Worm (Caenorhabditis elegans): ENCODE data around the gene npax-1.
"Not testable (repeated sequence)": the region's sequence is repeated elsewhere in the genome, so short reads cannot be mapped to it uniquely, and the experiment has no call there.

Gene npax-1

ce11 chrII:7331224-7331623 lies at the start of gene npax-1:
Gene npax-1 (minus strand): TSS chrII:7331324.
- TF ChIP-seq cog-1 (tag; optimal IDR thresholded peaks at IDR 0.05): no peak
- TF ChIP-seq flt-1 (GFP tag; IDR thresholded peaks at IDR 0.05): no peak
- TF ChIP-seq ztf-29 (GFP tag; IDR thresholded peaks at IDR 0.05): no peak
- no peak for TF ChIP-seq tab-1 (GFP tag; IDR thresholded peaks at IDR 0.05)
- TF ChIP-seq ztf-23 (GFP tag; IDR thresholded peaks at IDR 0.05): no peak
- no peak for TF ChIP-seq klf-2 (GFP tag; conservative IDR thresholded peaks at IDR 0.05)
- TF ChIP-seq med-1 (GFP tag; optimal IDR thresholded peaks at IDR 0.05; ENCODE audit: insufficient read depth): no peak
- TF ChIP-seq T22C8.4 (GFP tag; IDR thresholded peaks at IDR 0.05): no peak
- no peak for TF ChIP-seq ref-1 (GFP tag; conservative IDR thresholded peaks at IDR 0.05)

- TF ChIP-seq ztf-29 (GFP tag; IDR thresholded peaks at IDR 0.05) (no peak), ref-1 (GFP tag; conservative IDR thresholded peaks at IDR 0.05) (no peak), cog-1 (tag; optimal IDR thresholded peaks at IDR 0.05) (no peak), med-1 (GFP tag; optimal IDR thresholded peaks at IDR 0.05; ENCODE audit: insufficient read depth) (no peak), flt-1 (GFP tag; IDR thresholded peaks at IDR 0.05) (no peak), T22C8.4 (GFP tag; IDR thresholded peaks at IDR 0.05) (no peak)
These were observed 47.9 kb upstream of the npax-1 start, which contains the start of gene C07D10.6 for ce11 chrII:7379021-7379420. Gene C07D10.6 (plus strand): TSS chrII:7379321.

- TF ChIP-seq T22C8.4 (GFP tag; IDR thresholded peaks at IDR 0.05) (no peak), ref-1 (GFP tag; conservative IDR thresholded peaks at IDR 0.05) (no peak), ztf-23 (GFP tag; IDR thresholded peaks at IDR 0.05) (no peak)
These were observed 43.9 kb upstream of the npax-1 start, which contains the start of gene F43E2.1 for ce11 chrII:7374980-7375379. Gene F43E2.1 (plus strand): TSS chrII:7375280.

- TF ChIP-seq flt-1 (GFP tag; IDR thresholded peaks at IDR 0.05): no peak
- TF ChIP-seq med-1 (GFP tag; optimal IDR thresholded peaks at IDR 0.05; ENCODE audit: insufficient read depth): peak; percentile 11
These were observed 43.0 kb upstream of the npax-1 start, which contains the start of the genes mtch-1 and rpb-4 for ce11 chrII:7374143-7374542. Gene mtch-1 (minus strand): TSS chrII:7374166. Gene rpb-4 (plus strand): TSS chrII:7374495.

ce11 chrII:7370195-7370594 lies 39.1 kb upstream of the npax-1 start, which contains the start of gene F43E2.11:
Gene F43E2.11 (minus strand): TSS chrII:7370295.
- not testable (repeated sequence) for TF ChIP-seq cog-1 (tag; optimal IDR thresholded peaks at IDR 0.05); tab-1 (GFP tag; IDR thresholded peaks at IDR 0.05); med-1 (GFP tag; optimal IDR thresholded peaks at IDR 0.05; ENCODE audit: insufficient read depth)

- TF ChIP-seq flt-1 (GFP tag; IDR thresholded peaks at IDR 0.05) (no peak), ref-1 (GFP tag; conservative IDR thresholded peaks at IDR 0.05) (no peak), ztf-29 (GFP tag; IDR thresholded peaks at IDR 0.05) (no peak), tab-1 (GFP tag; IDR thresholded peaks at IDR 0.05) (no peak), klf-2 (GFP tag; conservative IDR thresholded peaks at IDR 0.05) (no peak), cog-1 (tag; optimal IDR thresholded peaks at IDR 0.05) (no peak), ztf-23 (GFP tag; IDR thresholded peaks at IDR 0.05) (no peak)
These were observed 37.6 kb upstream of the npax-1 start, which contains the start of gene F43E2.6 for ce11 chrII:7368761-7369160. Gene F43E2.6 (minus strand): TSS chrII:7368861.

ce11 chrII:7363990-7364455 lies 32.9 kb upstream of the npax-1 start, which contains the start of gene msra-1:
Gene msra-1 (minus strand): TSS chrII:7364040.
- TF ChIP-seq flt-1 (GFP tag; IDR thresholded peaks at IDR 0.05): no peak
- no peak for TF ChIP-seq klf-2 (GFP tag; conservative IDR thresholded peaks at IDR 0.05)
- no peak for TF ChIP-seq T22C8.4 (GFP tag; IDR thresholded peaks at IDR 0.05)
- no peak for TF ChIP-seq ztf-23 (GFP tag; IDR thresholded peaks at IDR 0.05)
- no peak for TF ChIP-seq tab-1 (GFP tag; IDR thresholded peaks at IDR 0.05)
- peak; percentile 66 for TF ChIP-seq cog-1 (tag; optimal IDR thresholded peaks at IDR 0.05)
- TF ChIP-seq med-1 (GFP tag; optimal IDR thresholded peaks at IDR 0.05; ENCODE audit: insufficient read depth): no peak

- TF ChIP-seq ztf-29 (GFP tag; IDR thresholded peaks at IDR 0.05): no peak
- TF ChIP-seq flt-1 (GFP tag; IDR thresholded peaks at IDR 0.05): no peak
- no peak for TF ChIP-seq ztf-23 (GFP tag; IDR thresholded peaks at IDR 0.05)
- no peak for TF ChIP-seq cog-1 (tag; optimal IDR thresholded peaks at IDR 0.05)
- TF ChIP-seq med-1 (GFP tag; optimal IDR thresholded peaks at IDR 0.05; ENCODE audit: insufficient read depth): no peak
- no peak for TF ChIP-seq tab-1 (GFP tag; IDR thresholded peaks at IDR 0.05)
- TF ChIP-seq T22C8.4 (GFP tag; IDR thresholded peaks at IDR 0.05): no peak
- no peak for TF ChIP-seq klf-2 (GFP tag; conservative IDR thresholded peaks at IDR 0.05)
- TF ChIP-seq ref-1 (GFP tag; conservative IDR thresholded peaks at IDR 0.05): no peak
These were observed 27.4 kb upstream of the npax-1 start, which contains the start of gene insc-1 for ce11 chrII:7358489-7358943. Gene insc-1 (plus strand): TSS chrII:7358893.

- TF ChIP-seq T22C8.4 (GFP tag; IDR thresholded peaks at IDR 0.05) (no peak), klf-2 (GFP tag; conservative IDR thresholded peaks at IDR 0.05) (no peak), ztf-23 (GFP tag; IDR thresholded peaks at IDR 0.05) (no peak), cog-1 (tag; optimal IDR thresholded peaks at IDR 0.05) (no peak), ztf-29 (GFP tag; IDR thresholded peaks at IDR 0.05) (no peak), med-1 (GFP tag; optimal IDR thresholded peaks at IDR 0.05; ENCODE audit: insufficient read depth) (no peak), ref-1 (GFP tag; conservative IDR thresholded peaks at IDR 0.05) (no peak), flt-1 (GFP tag; IDR thresholded peaks at IDR 0.05) (no peak), tab-1 (GFP tag; IDR thresholded peaks at IDR 0.05) (no peak)
These were observed 26.1 kb upstream of the npax-1 start for ce11 chrII:7357176-7357575.

- TF ChIP-seq tab-1 (GFP tag; IDR thresholded peaks at IDR 0.05) (no peak), ztf-23 (GFP tag; IDR thresholded peaks at IDR 0.05) (no peak)
These were observed 25.6 kb upstream of the npax-1 start for ce11 chrII:7356773-7357172.

ce11 chrII:7356326-7356725 lies 25.2 kb upstream of the npax-1 start, which contains the start of gene haf-2:
Gene haf-2 (minus strand): TSS chrII:7356426.
- TF ChIP-seq med-1 (GFP tag; optimal IDR thresholded peaks at IDR 0.05; ENCODE audit: insufficient read depth): no peak
- TF ChIP-seq klf-2 (GFP tag; conservative IDR thresholded peaks at IDR 0.05): no peak
- TF ChIP-seq ztf-23 (GFP tag; IDR thresholded peaks at IDR 0.05): no peak
